Worm (Caenorhabditis elegans) whole organism, L2 larva: ENCODE results near the gene F26A1.9.
A peak's percentile ranks its signal among the peaks of the same experiment; 100 is the strongest.

ENCODE experiments used
- ZK546.5 ChIP-seq: sonication (generic microtip); optimal IDR thresholded peaks from 2 replicates; lab custom pipeline; 2017; ENCODE audit warnings: missing biosample characterization, missing genetic modification characterization
- ama-1 ChIP-seq: fragments of 150-350 bp; optimal IDR thresholded peaks from 2 replicates; lab custom pipeline; 2018; ENCODE audit warnings: inconsistent platforms
- ceh-82 ChIP-seq: fragments of 150-350 bp; optimal IDR thresholded peaks from 2 replicates; lab custom pipeline; 2014; ENCODE audit warnings: missing biosample characterization, missing genetic modification characterization
- dmd-4 ChIP-seq: sonication (generic microtip); optimal IDR thresholded peaks from 2 replicates; lab custom pipeline; 2017; ENCODE audit warnings: missing biosample characterization, missing genetic modification characterization
- egl-27 ChIP-seq: sonication (generic microtip); optimal IDR thresholded peaks from 3 replicates; lab custom pipeline; 2017; ENCODE audit warnings: missing biosample characterization, missing genetic modification reagents, missing genetic modification characterization
- elt-3 ChIP-seq: sonication (generic microtip); optimal IDR thresholded peaks from 2 replicates; lab custom pipeline; 2017; ENCODE audit warnings: missing biosample characterization, missing genetic modification characterization
- fos-1 ChIP-seq: fragments of 150-350 bp; optimal IDR thresholded peaks from 2 replicates; lab custom pipeline; 2014; ENCODE audit warnings: missing biosample characterization, missing genetic modification characterization
- lin-13 ChIP-seq: fragments of 150-350 bp; optimal IDR thresholded peaks from 2 replicates; lab custom pipeline; 2014; ENCODE audit warnings: missing biosample characterization, missing genetic modification reagents, missing genetic modification characterization
- lin-39 ChIP-seq: fragments of 150-350 bp; optimal IDR thresholded peaks from 2 replicates; lab custom pipeline; 2014; ENCODE audit warnings: missing biosample characterization, missing genetic modification reagents, missing genetic modification characterization
- nhr-237 ChIP-seq: fragments of 150-350 bp; optimal IDR thresholded peaks from 2 replicates; lab custom pipeline; 2014; ENCODE audit warnings: missing biosample characterization, missing genetic modification characterization
- nhr-77 ChIP-seq: fragments of 150-350 bp; optimal IDR thresholded peaks from 2 replicates; lab custom pipeline; 2014; ENCODE audit warnings: missing biosample characterization, missing genetic modification characterization
- snpc-4 ChIP-seq: fragments of 150-350 bp; optimal IDR thresholded peaks from 2 replicates; lab custom pipeline; 2014; ENCODE audit warnings: missing biosample characterization, missing genetic modification characterization
- unc-39 ChIP-seq: fragments of 150-350 bp; optimal IDR thresholded peaks from 2 replicates; lab custom pipeline; 2014; ENCODE audit warnings: missing biosample characterization, missing genetic modification characterization
- unc-62 ChIP-seq: fragments of 150-350 bp; optimal IDR thresholded peaks from 2 replicates; lab custom pipeline; 2014; ENCODE audit warnings: missing biosample characterization, missing genetic modification reagents, missing genetic modification characterization

ce11 chrIII:4796039-4796438 lies 33.3 kb downstream of the F26A1.9 start:
- TF ChIP-seq nhr-237 (tag; lab: Kevin White, UChicago) (no peak), ama-1 (lab: Kevin White, UChicago) (no peak), fos-1 (tag; lab: Kevin White, UChicago) (peak; percentile 100), unc-39 (no peak), lin-39 (no peak), nhr-77 (tag; lab: Kevin White, UChicago) (no peak), dmd-4 (tag; lab: Kevin White, UChicago) (no peak), ceh-82 (tag; lab: Kevin White, UChicago) (no peak), egl-27 (tag; lab: Kevin White, UChicago) (peak; percentile 49), lin-13 (GFP tag; lab: Kevin White, UChicago) (peak; percentile 70), unc-62 (no peak), elt-3 (tag; lab: Kevin White, UChicago) (no peak), snpc-4 (tag; lab: Kevin White, UChicago) (no peak), ZK546.5 (no peak)
